Fruit fly (Drosophila melanogaster) whole organism, embryonic: ENCODE results near the gene Exn.

ENCODE experiments used
- CG10462 ChIP-seq: fragments of 200-800 bp; sonication (Bioruptor generic); optimal IDR thresholded peaks from 2 replicates; lab custom pipeline; 2016; ENCODE audit warnings: missing biosample characterization, missing genetic modification characterization
- CG10543 ChIP-seq: fragments of 200-800 bp; sonication (Bioruptor generic); optimal IDR thresholded peaks from 3 replicates; lab custom pipeline; 2017; ENCODE audit warnings: missing biosample characterization, mild to moderate bottlenecking, missing genetic modification characterization, moderate library complexity
- CG12942 ChIP-seq: fragments of 200-800 bp; sonication (Bioruptor generic); optimal IDR thresholded peaks from 3 replicates; lab custom pipeline; 2016; ENCODE audit warnings: missing biosample characterization, missing genetic modification characterization
- CG15269 ChIP-seq: fragments of 200-800 bp; sonication (Bioruptor generic); optimal IDR thresholded peaks from 2 replicates; lab custom pipeline; 2018; ENCODE audit warnings: missing biosample characterization, mild to moderate bottlenecking, missing genetic modification characterization, moderate library complexity
- CG17361 ChIP-seq: fragments of 200-800 bp; sonication (Bioruptor generic); IDR thresholded peaks from 3 replicates; pipeline ENCODE4 v1.3.6; 2022; ENCODE audit warnings: missing biosample characterization, missing genetic modification characterization
- CG18764 ChIP-seq: fragments of 200-800 bp; sonication (Bioruptor generic); optimal IDR thresholded peaks from 3 replicates; lab custom pipeline; 2016; ENCODE audit warnings: missing biosample characterization, missing genetic modification characterization
- CG2120 ChIP-seq: fragments of 200-800 bp; sonication (Bioruptor generic); optimal IDR thresholded peaks from 3 replicates; lab custom pipeline; 2016; ENCODE audit warnings: missing biosample characterization, missing genetic modification characterization
- CG2129 ChIP-seq: fragments of 200-800 bp; sonication (Bioruptor generic); IDR thresholded peaks from 2 replicates; pipeline ENCODE4 v1.3.6; 2022; ENCODE audit warnings: missing biosample characterization, missing genetic modification characterization; ENCODE audit not compliant: partially characterized antibody
- CG2199 ChIP-seq: fragments of 200-800 bp; sonication (Bioruptor generic); IDR thresholded peaks from 3 replicates; pipeline ENCODE4 v1.3.6; 2022; ENCODE audit warnings: missing biosample characterization, missing genetic modification characterization
- CG31365 ChIP-seq: fragments of 200-800 bp; sonication (Bioruptor generic); optimal IDR thresholded peaks from 2 replicates; lab custom pipeline; 2018; ENCODE audit warnings: missing biosample characterization, mild to moderate bottlenecking, missing genetic modification characterization
- CG3163 ChIP-seq: fragments of 200-800 bp; sonication (Bioruptor generic); optimal IDR thresholded peaks from 3 replicates; lab custom pipeline; 2016; ENCODE audit warnings: missing biosample characterization, missing genetic modification characterization
- CG32767 ChIP-seq: fragments of 200-800 bp; sonication (Bioruptor generic); IDR thresholded peaks from 2 replicates; pipeline ENCODE4 v1.3.6; 2022; ENCODE audit warnings: missing biosample characterization, missing genetic modification characterization
- CG4617 ChIP-seq: fragments of 200-800 bp; sonication (Bioruptor generic); optimal IDR thresholded peaks from 3 replicates; lab custom pipeline; 2016; ENCODE audit warnings: missing biosample characterization, missing genetic modification characterization, borderline replicate concordance
- CG7839 ChIP-seq: fragments of 200-800 bp; sonication (Bioruptor generic); optimal IDR thresholded peaks from 3 replicates; lab custom pipeline; 2018; ENCODE audit warnings: missing biosample characterization, mild to moderate bottlenecking, missing genetic modification characterization, moderate library complexity
- CG9876 ChIP-seq: fragments of 200-800 bp; sonication (Bioruptor generic); optimal IDR thresholded peaks from 2 replicates; lab custom pipeline; 2016; ENCODE audit warnings: missing biosample characterization, missing genetic modification characterization
- CG9932 ChIP-seq: fragments of 200-800 bp; sonication (Bioruptor generic); IDR thresholded peaks from 2 replicates; pipeline ENCODE4 v1.3.6; 2022; ENCODE audit warnings: missing biosample characterization, missing genetic modification characterization
- CHES-1-like ChIP-seq: fragments of 200-800 bp; sonication (Bioruptor generic); optimal IDR thresholded peaks from 2 replicates; lab custom pipeline; 2016; ENCODE audit warnings: missing biosample characterization, missing genetic modification characterization
- CoRest ChIP-seq: fragments of 200-800 bp; sonication (Bioruptor generic); optimal IDR thresholded peaks from 3 replicates; lab custom pipeline; 2018; ENCODE audit warnings: missing biosample characterization, mild to moderate bottlenecking, missing genetic modification characterization, moderate library complexity
- CrebB ChIP-seq: fragments of 200-800 bp; sonication (Bioruptor generic); optimal IDR thresholded peaks from 3 replicates; lab custom pipeline; 2018; ENCODE audit warnings: missing biosample characterization, mild to moderate bottlenecking, missing genetic modification characterization
- Dek ChIP-seq: fragments of 200-800 bp; sonication (Bioruptor generic); optimal IDR thresholded peaks from 3 replicates; lab custom pipeline; 2019; ENCODE audit warnings: missing biosample characterization, mild to moderate bottlenecking, missing genetic modification characterization, moderate library complexity
- Doc3 ChIP-seq: fragments of 200-800 bp; sonication (Bioruptor generic); IDR thresholded peaks from 3 replicates; pipeline ENCODE4 v1.3.6; 2022; ENCODE audit warnings: missing biosample characterization, missing genetic modification characterization; ENCODE audit not compliant: partially characterized antibody
- E2f1 ChIP-seq: fragments of 200-800 bp; sonication (Bioruptor generic); IDR thresholded peaks from 2 replicates; pipeline ENCODE4 v1.3.6; 2022; ENCODE audit warnings: missing biosample characterization, missing genetic modification characterization
- Ets65A ChIP-seq: fragments of 200-800 bp; sonication (Bioruptor generic); peaks from one replicate; lab custom pipeline; 2016; ENCODE audit warnings: missing biosample characterization, missing genetic modification characterization
- Hr3 ChIP-seq: fragments of 200-800 bp; sonication (Bioruptor generic); optimal IDR thresholded peaks from 3 replicates; lab custom pipeline; 2016; ENCODE audit warnings: missing biosample characterization, missing genetic modification characterization
- Lhr ChIP-seq: fragments of 200-800 bp; sonication (Bioruptor generic); optimal IDR thresholded peaks from 3 replicates; lab custom pipeline; 2017; ENCODE audit warnings: mild to moderate bottlenecking, missing biosample characterization, missing genetic modification reagents, missing genetic modification characterization
- Med ChIP-seq: fragments of 200-800 bp; sonication (Bioruptor generic); peaks from one replicate; lab custom pipeline; 2016; ENCODE audit warnings: missing biosample characterization, missing genetic modification characterization, mild to moderate bottlenecking, inconsistent platforms, moderate library complexity
- NfI ChIP-seq: fragments of 200-800 bp; sonication (Bioruptor generic); optimal IDR thresholded peaks from 3 replicates; lab custom pipeline; 2018; ENCODE audit warnings: missing biosample characterization, mild to moderate bottlenecking, missing genetic modification characterization, moderate library complexity
- Opbp ChIP-seq: fragments of 200-800 bp; sonication (Bioruptor generic); IDR thresholded peaks from 3 replicates; pipeline ENCODE4 v1.3.6; 2022; ENCODE audit warnings: missing biosample characterization, missing genetic modification characterization; ENCODE audit not compliant: partially characterized antibody
- Rfx ChIP-seq: fragments of 200-800 bp; sonication (Bioruptor generic); IDR thresholded peaks from 2 replicates; pipeline ENCODE4 v1.3.6; 2022; ENCODE audit warnings: missing biosample characterization, missing genetic modification characterization
- Scr ChIP-seq: fragments of 200-800 bp; sonication (Bioruptor generic); IDR thresholded peaks from 2 replicates; pipeline ENCODE4 v1.3.6; 2022; ENCODE audit warnings: missing biosample characterization, missing genetic modification characterization; ENCODE audit not compliant: partially characterized antibody
- Side ChIP-seq: fragments of 200-800 bp; sonication (Bioruptor generic); optimal IDR thresholded peaks from 2 replicates; lab custom pipeline; 2016; ENCODE audit warnings: missing biosample characterization, missing genetic modification characterization
- chif ChIP-seq, 2 experiments: fragments of 200-800 bp; sonication (Bioruptor generic); optimal IDR thresholded peaks; 3 replicates each; lab custom pipeline; 2016; ENCODE audit warnings: missing biosample characterization in 2 of 2, missing genetic modification characterization in 2 of 2
- chinmo ChIP-seq: fragments of 200-800 bp; sonication (Bioruptor generic); IDR thresholded peaks from 4 replicates; pipeline ENCODE4 v1.3.6; 2022; ENCODE audit warnings: missing biosample characterization, missing genetic modification characterization; ENCODE audit not compliant: partially characterized antibody
- dmrt11E ChIP-seq: fragments of 200-800 bp; sonication (Bioruptor generic); optimal IDR thresholded peaks from 3 replicates; lab custom pipeline; 2018; ENCODE audit warnings: missing biosample characterization, mild to moderate bottlenecking, missing genetic modification characterization, moderate library complexity
- eve ChIP-seq, 2 experiments: fragments of >200 bp; optimal IDR thresholded peaks; 2 replicates each; lab custom pipeline; 2017; ENCODE audit warnings: missing biosample characterization in 2 of 2, missing genetic modification characterization in 2 of 2
- gce ChIP-seq: fragments of 200-800 bp; sonication (Bioruptor generic); IDR thresholded peaks from 3 replicates; pipeline ENCODE4 v1.3.6; 2022; ENCODE audit warnings: missing biosample characterization, missing genetic modification characterization
- gro ChIP-seq: fragments of 200-800 bp; sonication (Bioruptor generic); optimal IDR thresholded peaks from 2 replicates; lab custom pipeline; 2016; ENCODE audit warnings: missing biosample characterization, missing genetic modification characterization
- inv ChIP-seq: fragments of 200-800 bp; sonication (Bioruptor generic); IDR thresholded peaks from 2 replicates; pipeline ENCODE4 v1.3.6; 2022; ENCODE audit warnings: missing biosample characterization, missing genetic modification characterization; ENCODE audit not compliant: partially characterized antibody
- lilli ChIP-seq: fragments of 200-800 bp; sonication (Bioruptor generic); optimal IDR thresholded peaks from 3 replicates; lab custom pipeline; 2016; ENCODE audit warnings: missing biosample characterization, missing genetic modification characterization
- lola ChIP-seq, 3 experiments: fragments of >200 bp in 2 of 3; fragments of 200-800 bp in 1 of 3; sonication (Bioruptor generic) in 1 of 3; optimal IDR thresholded peaks; 2 replicates each; lab custom pipeline; 2017 to 2019; ENCODE audit warnings: missing biosample characterization in 3 of 3, missing genetic modification characterization in 3 of 3, mild to moderate bottlenecking in 1 of 3, moderate library complexity in 1 of 3
- nerfin-1 ChIP-seq: fragments of 200-800 bp; sonication (Bioruptor generic); optimal IDR thresholded peaks from 3 replicates; lab custom pipeline; 2019; ENCODE audit warnings: missing biosample characterization, mild to moderate bottlenecking, missing genetic modification characterization, moderate library complexity
- pzg ChIP-seq: fragments of 200-800 bp; sonication (Bioruptor generic); optimal IDR thresholded peaks from 3 replicates; lab custom pipeline; 2018; ENCODE audit warnings: missing biosample characterization, mild to moderate bottlenecking, missing genetic modification characterization, moderate library complexity
- sc ChIP-seq, 3 experiments: fragments of >200 bp in 2 of 3; fragments of 200-800 bp in 1 of 3; sonication (Bioruptor generic) in 1 of 3; optimal IDR thresholded peaks; 2 replicates in 2 of 3; 3 replicates in 1 of 3; lab custom pipeline; 2017; ENCODE audit warnings: mild to moderate bottlenecking in 1 of 3, missing biosample characterization in 1 of 3, missing genetic modification characterization in 1 of 3, missing genetic modification reagents in 1 of 3
- so ChIP-seq: fragments of 200-800 bp; sonication (Bioruptor generic); IDR thresholded peaks from 3 replicates; pipeline ENCODE4 v1.3.6; 2022; ENCODE audit warnings: missing biosample characterization, missing genetic modification characterization
- sqz ChIP-seq: fragments of 200-800 bp; sonication (Bioruptor generic); optimal IDR thresholded peaks from 3 replicates; lab custom pipeline; 2018; ENCODE audit warnings: missing biosample characterization, mild to moderate bottlenecking, missing genetic modification characterization
- unc-4 ChIP-seq: fragments of 200-800 bp; sonication (Bioruptor generic); IDR thresholded peaks from 2 replicates; pipeline ENCODE4 v1.3.6; 2022; ENCODE audit warnings: missing biosample characterization, missing genetic modification characterization; ENCODE audit not compliant: partially characterized antibody
- unpg ChIP-seq: fragments of 200-800 bp; sonication (Bioruptor generic); optimal IDR thresholded peaks from 3 replicates; lab custom pipeline; 2018; ENCODE audit warnings: missing biosample characterization, mild to moderate bottlenecking, missing genetic modification characterization, moderate library complexity

The Exn gene

dm6 chr3L:16955219-16956002, 14.4 kb upstream of the Exn start (continued):
- TF ChIP-seq gce (GFP tag; lab: Robert Waterston, UW) (no peak), inv (GFP tag; lab: Robert Waterston, UW) (peak; percentile 83), CG18764 (GFP tag; lab: Kevin White, UChicago) (peak; percentile 9), chinmo (GFP tag; lab: Robert Waterston, UW) (peak; percentile 85; the same call in 3 of the 4 replicates), CG12942 (GFP tag; lab: Kevin White, UChicago) (peak; percentile 5), lilli (GFP tag; lab: Kevin White, UChicago) (peak; percentile 50), NfI (GFP tag; lab: Kevin White, UChicago) (peak; percentile 42), Hr3 (GFP tag; lab: Kevin White, UChicago) (peak; percentile 6), CG3163 (GFP tag; lab: Kevin White, UChicago) (peak; percentile 39), Doc3 (GFP tag; lab: Robert Waterston, UW) (peak; percentile 75), CG31365 (tag; lab: Kevin White, UChicago) (no peak), CG10543 (GFP tag; lab: Kevin White, UChicago) (no peak), Rfx (GFP tag; lab: Robert Waterston, UW) (peak; percentile 46; the same call in 1 of the 2 replicates), CG2129 (peak; percentile 62), sc (optimal IDR thresholded peaks at IDR 0.05; lab: Kevin White, UChicago) (no peak), sc (GFP tag; optimal IDR thresholded peaks at IDR 0.05; lab: Kevin White, UChicago) (no peak), CrebB (peak; percentile 63), so (GFP tag; lab: Robert Waterston, UW) (no peak), Scr (GFP tag; lab: Robert Waterston, UW) (peak; percentile 83), CG9876 (peak; percentile 17), Dek (tag; lab: Kevin White, UChicago) (peak; percentile 40), Med (GFP tag; lab: Kevin White, UChicago) (peak; percentile 93), Side (GFP tag; lab: Kevin White, UChicago) (no peak), Lhr (peak; percentile 91), nerfin-1 (peak; percentile 9), unpg (peak; percentile 19), Ets65A (GFP tag; lab: Kevin White, UChicago) (peak; percentile 92), lola (GFP tag; optimal IDR thresholded peaks at IDR 0.05; lab: Kevin White, UChicago) (no peak), CHES-1-like (GFP tag; lab: Kevin White, UChicago) (peak; percentile 16), CoRest (tag; lab: Kevin White, UChicago) (peak; percentile 36), Opbp (GFP tag; lab: Robert Waterston, UW) (peak; percentile 94), CG15269 (tag; lab: Kevin White, UChicago) (peak; percentile 31), CG4617 (GFP tag; lab: Kevin White, UChicago) (peak; percentile 9), chif (GFP tag; optimal IDR thresholded peaks at IDR 0.05; lab: Kevin White, UChicago) (peak in 1 of 2 experiments; percentile 14), CG17361 (GFP tag; lab: Robert Waterston, UW) (no peak), E2f1 (GFP tag; lab: Robert Waterston, UW) (peak; percentile 21; the same call in 1 of the 2 replicates), unc-4 (GFP tag; lab: Robert Waterston, UW) (peak; percentile 91), CG32767 (GFP tag; lab: Robert Waterston, UW) (0 out of 2 replicates have a peak, but pooled peaks have one; percentile 19), CG9932 (GFP tag; lab: Robert Waterston, UW) (peak; percentile 57), gro (peak; percentile 51), eve (GFP tag; optimal IDR thresholded peaks at IDR 0.05; lab: Kevin White, UChicago) (peak in 1 of 2 experiments; percentile 53), pzg (GFP tag; lab: Kevin White, UChicago) (peak; percentile 95), CG10462 (no peak), dmrt11E (tag; lab: Kevin White, UChicago) (no peak), CG7839 (tag; lab: Kevin White, UChicago) (peak; percentile 18), sqz (GFP tag; lab: Kevin White, UChicago) (no peak), CG2120 (GFP tag; lab: Kevin White, UChicago) (peak; percentile 39), CG2199 (GFP tag; lab: Robert Waterston, UW) (0 out of 3 replicates have a peak, but pooled peaks have one; percentile 52)
